Worm (Caenorhabditis elegans) whole organism, L4 larva: ENCODE measurements around the gene dot-1.2.

Experiments
- F10B5.3 ChIP-seq: sonication (generic microtip); optimal IDR thresholded peaks from 2 replicates; lab custom pipeline; 2016; ENCODE audit warnings: mild to moderate bottlenecking, missing genetic modification characterization, missing compliant biosample characterization
- F26F4.8 ChIP-seq: fragments of 200-800 bp; sonication (Bioruptor generic); conservative IDR thresholded peaks from 2 replicates; pipeline ENCODE4 v1.3.6; 2022; ENCODE audit warnings: missing genetic modification characterization, missing compliant biosample characterization
- F49E8.2 ChIP-seq: sonication (generic microtip); optimal IDR thresholded peaks from 2 replicates; lab custom pipeline; 2016; ENCODE audit warnings: missing compliant biosample characterization, mild to moderate bottlenecking, missing genetic modification characterization, borderline replicate concordance
- Y75B8A.6 ChIP-seq: fragments of 200-800 bp; sonication (Bioruptor generic); IDR thresholded peaks from 2 replicates; pipeline ENCODE4 v1.3.6; 2022; ENCODE audit warnings: missing genetic modification reagents, missing genetic modification characterization, missing compliant biosample characterization
- ZK337.2 ChIP-seq: fragments of 200-800 bp; sonication (Bioruptor generic); IDR thresholded peaks from 2 replicates; pipeline ENCODE4 v1.3.6; 2022; ENCODE audit warnings: missing genetic modification reagents, missing genetic modification characterization, missing compliant biosample characterization
- aly-2 ChIP-seq: sonication (generic microtip); optimal IDR thresholded peaks from 2 replicates; lab custom pipeline; 2018; ENCODE audit warnings: missing biosample characterization, missing genetic modification characterization
- arid-1 ChIP-seq: fragments of 200-800 bp; sonication (Bioruptor generic); conservative IDR thresholded peaks from 2 replicates; pipeline ENCODE4 v1.3.6; 2022; ENCODE audit warnings: missing genetic modification reagents, missing genetic modification characterization, missing compliant biosample characterization
- ceh-20 ChIP-seq: fragments of 200-800 bp; sonication (Bioruptor generic); IDR thresholded peaks from 2 replicates; pipeline ENCODE4 v1.3.6; 2022; ENCODE audit warnings: missing genetic modification reagents, missing genetic modification characterization, missing compliant biosample characterization
- ceh-44 ChIP-seq: fragments of 200-800 bp; sonication (Bioruptor generic); IDR thresholded peaks from 2 replicates; pipeline ENCODE4 v1.3.6; 2022; ENCODE audit warnings: missing genetic modification reagents, missing genetic modification characterization, missing compliant biosample characterization
- ceh-62 ChIP-seq: sonication (generic microtip); optimal IDR thresholded peaks from 2 replicates; lab custom pipeline; 2017; ENCODE audit warnings: missing biosample characterization, missing genetic modification characterization
- ctbp-1 ChIP-seq: fragments of 200-800 bp; sonication (Bioruptor generic); IDR thresholded peaks from 2 replicates; pipeline ENCODE4 v1.3.6; 2022; ENCODE audit warnings: missing genetic modification reagents, missing genetic modification characterization, missing compliant biosample characterization
- daf-16 ChIP-seq, 3 experiments: sonication (generic microtip); optimal IDR thresholded peaks; 2 replicates each; lab custom pipeline; 2016 to 2017; ENCODE audit warnings: missing genetic modification characterization in 3 of 3, missing genetic modification reagents in 3 of 3, mild to moderate bottlenecking in 2 of 3, missing compliant biosample characterization in 2 of 3, missing biosample characterization in 1 of 3, moderate library complexity in 1 of 3
- daf-19 ChIP-seq: fragments of 200-800 bp; sonication (Bioruptor generic); conservative IDR thresholded peaks from 2 replicates; pipeline ENCODE4 v1.3.6; 2022; ENCODE audit warnings: missing genetic modification characterization, missing compliant biosample characterization
- dmd-6 ChIP-seq: fragments of 200-800 bp; sonication (Bioruptor generic); IDR thresholded peaks from 2 replicates; pipeline ENCODE4 v1.3.6; 2022; ENCODE audit warnings: missing genetic modification reagents, missing genetic modification characterization, missing compliant biosample characterization
- dmd-8 ChIP-seq: fragments of 200-800 bp; sonication (Bioruptor generic); IDR thresholded peaks from 2 replicates; pipeline ENCODE4 v1.3.6; 2022; ENCODE audit warnings: missing genetic modification characterization, missing compliant biosample characterization
- dmd-9 ChIP-seq: fragments of 200-800 bp; sonication (Bioruptor generic); IDR thresholded peaks from 2 replicates; pipeline ENCODE4 v1.3.6; 2022; ENCODE audit warnings: missing genetic modification reagents, missing genetic modification characterization, missing compliant biosample characterization
- duxl-1 ChIP-seq: sonication (generic microtip); optimal IDR thresholded peaks from 2 replicates; lab custom pipeline; 2016; ENCODE audit warnings: mild to moderate bottlenecking, missing genetic modification characterization, moderate library complexity, missing compliant biosample characterization; ENCODE audit not compliant: poor library complexity
- egl-27 ChIP-seq: sonication (generic microtip); optimal IDR thresholded peaks from 3 replicates; lab custom pipeline; 2017; ENCODE audit warnings: missing biosample characterization, missing genetic modification reagents, missing genetic modification characterization
- hlh-11 ChIP-seq: fragments of 200-800 bp; sonication (Bioruptor generic); optimal IDR thresholded peaks from 2 replicates; lab custom pipeline; 2018; ENCODE audit warnings: mild to moderate bottlenecking, missing genetic modification characterization, missing compliant biosample characterization
- hmg-1.1 ChIP-seq: fragments of 200-800 bp; sonication (Bioruptor generic); IDR thresholded peaks from 2 replicates; pipeline ENCODE4 v1.3.6; 2022; ENCODE audit warnings: missing genetic modification reagents, missing genetic modification characterization, missing compliant biosample characterization
- lim-7 ChIP-seq: fragments of 200-800 bp; sonication (Bioruptor generic); IDR thresholded peaks from 2 replicates; pipeline ENCODE4 v1.3.6; 2022; ENCODE audit warnings: missing genetic modification characterization, missing compliant biosample characterization
- lin-1 ChIP-seq: fragments of 200-800 bp; sonication (Bioruptor generic); IDR thresholded peaks from 2 replicates; pipeline ENCODE4 v1.3.6; 2022; ENCODE audit warnings: missing genetic modification reagents, missing genetic modification characterization, missing compliant biosample characterization
- lin-38 ChIP-seq: fragments of 200-800 bp; sonication (Bioruptor generic); IDR thresholded peaks from 2 replicates; pipeline ENCODE4 v1.3.6; 2022; ENCODE audit warnings: missing genetic modification reagents, missing genetic modification characterization, missing compliant biosample characterization
- madf-5 ChIP-seq, 2 experiments: fragments of 200-800 bp; sonication (Bioruptor generic); IDR thresholded peaks; 2 replicates each; pipeline ENCODE4 v1.3.6; 2022; ENCODE audit warnings: missing compliant biosample characterization in 2 of 2, missing genetic modification characterization in 2 of 2
- madf-9 ChIP-seq: fragments of 200-800 bp; sonication (Bioruptor generic); conservative IDR thresholded peaks from 2 replicates; pipeline ENCODE4 v1.3.6; 2022; ENCODE audit warnings: missing genetic modification reagents, missing genetic modification characterization, missing compliant biosample characterization
- mdt-29 ChIP-seq: fragments of 200-800 bp; sonication (Bioruptor generic); IDR thresholded peaks from 2 replicates; pipeline ENCODE4 v1.3.6; 2022; ENCODE audit warnings: missing genetic modification reagents, missing genetic modification characterization, missing compliant biosample characterization
- mep-1 ChIP-seq: fragments of 150-350 bp; sonication (generic microtip); optimal IDR thresholded peaks from 3 replicates; lab custom pipeline; 2014; ENCODE audit warnings: missing biosample characterization, missing genetic modification characterization
- mxl-3 ChIP-seq: fragments of 200-800 bp; sonication (Bioruptor generic); optimal IDR thresholded peaks from 2 replicates; lab custom pipeline; 2018; ENCODE audit warnings: mild to moderate bottlenecking, missing genetic modification characterization, missing compliant biosample characterization
- nhr-111 ChIP-seq: fragments of 200-800 bp; sonication (Bioruptor generic); optimal IDR thresholded peaks from 2 replicates; lab custom pipeline; 2018; ENCODE audit warnings: mild to moderate bottlenecking, missing genetic modification characterization, missing compliant biosample characterization
- nhr-41 ChIP-seq: fragments of 200-800 bp; sonication (Bioruptor generic); IDR thresholded peaks from 2 replicates; pipeline ENCODE4 v1.3.6; 2022; ENCODE audit warnings: missing genetic modification reagents, missing genetic modification characterization, missing compliant biosample characterization
- nhr-42 ChIP-seq: fragments of 200-800 bp; sonication (Bioruptor generic); IDR thresholded peaks from 2 replicates; pipeline ENCODE4 v1.3.6; 2022; ENCODE audit warnings: missing genetic modification characterization, missing compliant biosample characterization
- nhr-48 ChIP-seq: sonication (generic microtip); optimal IDR thresholded peaks from 2 replicates; lab custom pipeline; 2016; ENCODE audit warnings: mild to moderate bottlenecking, missing genetic modification characterization, missing compliant biosample characterization
- nhr-76 ChIP-seq: fragments of 150-350 bp; optimal IDR thresholded peaks from 2 replicates; lab custom pipeline; 2014; ENCODE audit warnings: missing biosample characterization, missing genetic modification characterization
- php-3 ChIP-seq: fragments of 200-800 bp; sonication (Bioruptor generic); IDR thresholded peaks from 2 replicates; pipeline ENCODE4 v1.3.6; 2022; ENCODE audit warnings: missing genetic modification reagents, missing genetic modification characterization, missing compliant biosample characterization
- pqm-1 ChIP-seq: sonication (generic microtip); optimal IDR thresholded peaks from 2 replicates; lab custom pipeline; 2017; ENCODE audit warnings: missing biosample characterization, missing genetic modification characterization
- snpc-1.2 ChIP-seq: fragments of 200-800 bp; sonication (Bioruptor generic); IDR thresholded peaks from 2 replicates; pipeline ENCODE4 v1.3.6; 2022; ENCODE audit warnings: missing genetic modification reagents, missing genetic modification characterization, missing compliant biosample characterization
- spr-3 ChIP-seq: fragments of 200-800 bp; sonication (Bioruptor generic); optimal IDR thresholded peaks from 2 replicates; lab custom pipeline; 2018; ENCODE audit warnings: mild to moderate bottlenecking, missing genetic modification characterization, missing compliant biosample characterization
- tra-1 ChIP-seq: fragments of 200-800 bp; sonication (Bioruptor generic); IDR thresholded peaks from 2 replicates; pipeline ENCODE4 v1.3.6; 2022; ENCODE audit warnings: missing genetic modification reagents, missing genetic modification characterization, missing compliant biosample characterization
- unc-62 ChIP-seq, 3 experiments: fragments of 150-350 bp in 1 of 3; sonication (generic microtip); optimal IDR thresholded peaks in 2 of 3; peaks in 1 of 3; 1 replicate in 1 of 3; 2 replicates in 2 of 3; lab custom pipeline; 2014 to 2017; ENCODE audit warnings: missing biosample characterization in 3 of 3, missing genetic modification characterization in 3 of 3, missing genetic modification reagents in 3 of 3, missing genotype in 1 of 3
- vab-7 ChIP-seq: fragments of 200-800 bp; sonication (Bioruptor generic); IDR thresholded peaks from 2 replicates; pipeline ENCODE4 v1.3.6; 2022; ENCODE audit warnings: missing genetic modification reagents, missing genetic modification characterization, missing compliant biosample characterization
- zip-11 ChIP-seq: fragments of 200-800 bp; sonication (Bioruptor generic); IDR thresholded peaks from 2 replicates; pipeline ENCODE4 v1.3.6; 2022; ENCODE audit warnings: missing genetic modification characterization, missing compliant biosample characterization
- zip-2 ChIP-seq: fragments of 150-350 bp; optimal IDR thresholded peaks from 2 replicates; lab custom pipeline; 2014; ENCODE audit warnings: missing biosample characterization, missing genetic modification characterization
- ztf-11 ChIP-seq: fragments of 150-350 bp; optimal IDR thresholded peaks from 2 replicates; lab custom pipeline; 2014; ENCODE audit warnings: missing biosample characterization, missing genetic modification characterization

Gene dot-1.2

DNA sequence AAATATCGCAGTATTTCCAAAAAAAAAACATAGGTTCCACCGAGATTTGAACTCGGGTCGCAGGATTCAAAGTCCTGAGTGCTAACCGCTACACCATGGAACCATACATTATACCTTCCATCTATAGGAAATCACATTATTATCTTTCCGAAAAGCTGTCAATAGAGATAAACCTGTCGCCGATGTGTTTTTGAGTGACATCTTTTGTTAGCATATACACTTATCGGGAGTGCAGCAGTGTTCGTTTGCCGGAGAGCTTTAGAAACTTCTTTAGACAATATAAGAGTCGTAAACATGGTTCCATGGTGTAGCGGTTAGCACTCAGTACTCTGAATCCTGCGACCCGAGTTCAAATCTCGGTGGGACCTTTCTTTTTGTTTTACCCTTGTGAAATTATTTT lies 3.0 kb upstream of the dot-1.2 start:
- TF ChIP-seq dmd-8 (0 out of 2 replicates have a peak, but pooled peaks have one; percentile 61), ceh-20 (GFP tag; lab: Robert Waterston, UW) (no peak), nhr-76 (no peak), php-3 (GFP tag; lab: Robert Waterston, UW) (peak; percentile 49; the same call in 1 of the 2 replicates), F10B5.3 (tag; lab: Kevin White, UChicago) (no peak), dmd-9 (0 out of 2 replicates have a peak, but pooled peaks have one; percentile 44), nhr-41 (GFP tag; lab: Robert Waterston, UW) (peak; percentile 32; the same call in 1 of the 2 replicates), ctbp-1 (peak; percentile 61; the same call in 1 of the 2 replicates), lin-1 (peak; percentile 30; the same call in 1 of the 2 replicates), ZK337.2 (GFP tag; lab: Robert Waterston, UW) (no peak), daf-19 (GFP tag; lab: Robert Waterston, UW) (0 out of 2 replicates have a peak, but pooled peaks have one; percentile 19), ceh-62 (tag; lab: Kevin White, UChicago) (no peak), mxl-3 (GFP tag; lab: Kevin White, UChicago) (peak; percentile 31), nhr-42 (GFP tag; lab: Robert Waterston, UW) (peak; percentile 84), snpc-1.2 (peak; percentile 78; the same call in 1 of the 2 replicates), spr-3 (GFP tag; lab: Kevin White, UChicago) (peak; percentile 6), daf-16 (GFP tag; optimal IDR thresholded peaks at IDR 0.05; lab: Kevin White, UChicago) (peak in 1 of 2 experiments; percentile 83), daf-16 (tag; optimal IDR thresholded peaks at IDR 0.05; lab: Kevin White, UChicago) (peak; percentile 75), ceh-44 (GFP tag; lab: Robert Waterston, UW) (0 out of 2 replicates have a peak, but pooled peaks have one; percentile 26), duxl-1 (tag; lab: Kevin White, UChicago) (no peak), pqm-1 (tag; lab: Kevin White, UChicago) (no peak), dmd-6 (GFP tag; lab: Robert Waterston, UW) (peak; percentile 56), lin-38 (GFP tag; lab: Robert Waterston, UW) (no peak), zip-2 (tag; lab: Kevin White, UChicago) (no peak), mdt-29 (GFP tag; lab: Robert Waterston, UW) (peak; percentile 71; the same call in 1 of the 2 replicates), aly-2 (tag; lab: Kevin White, UChicago) (no peak), hmg-1.1 (GFP tag; lab: Robert Waterston, UW) (peak; percentile 65), madf-9 (GFP tag; lab: Robert Waterston, UW) (0 out of 2 replicates have a peak, but pooled peaks have one; percentile 29), lim-7 (GFP tag; lab: Robert Waterston, UW) (peak; percentile 76; the same call in 1 of the 2 replicates), zip-11 (no peak; the same call in 1 of the 2 replicates), mep-1 (tag; lab: Kevin White, UChicago) (no peak), vab-7 (GFP tag; lab: Robert Waterston, UW) (peak; percentile 71), madf-5 (GFP tag; IDR thresholded peaks at IDR 0.05; lab: Robert Waterston, UW) (peak in 1 of 2 experiments; percentile 80; a peak in 1 of 4 replicates), arid-1 (GFP tag; lab: Robert Waterston, UW) (peak; percentile 63), tra-1 (GFP tag; lab: Robert Waterston, UW) (peak; percentile 70), ztf-11 (no peak), F49E8.2 (no peak), F26F4.8 (GFP tag; lab: Robert Waterston, UW) (peak; percentile 38; the same call in 1 of the 2 replicates), nhr-48 (tag; lab: Kevin White, UChicago) (peak; percentile 44), nhr-111 (GFP tag; lab: Kevin White, UChicago) (peak; percentile 27), egl-27 (no peak), unc-62 (GFP tag; optimal IDR thresholded peaks at IDR 0.05 in 1 of 2; lab: Kevin White, UChicago) (peak in 1 of 2 experiments; percentile 18), unc-62 (tag; optimal IDR thresholded peaks at IDR 0.05; lab: Kevin White, UChicago) (no peak), hlh-11 (tag; lab: Kevin White, UChicago) (peak; percentile 19), Y75B8A.6 (0 out of 2 replicates have a peak, but pooled peaks have one; percentile 20)
- TF ChIP-seq, all 104 proteins: peak for 28
